Worm (Caenorhabditis elegans): ENCODE measurements around the gene F56A11.5.

ce11 chrIV:548000-548399 lies 22.6 kb downstream of the F56A11.5 start, which contains the start of gene F56A11.4:
- TF ChIP-seq C17E4.6 (GFP tag; IDR thresholded peaks at IDR 0.05): no peak
- TF ChIP-seq pbrm-1 (GFP tag; IDR thresholded peaks at IDR 0.05): no peak
- no peak for TF ChIP-seq hmg-20 (GFP tag; IDR thresholded peaks at IDR 0.05)
- TF ChIP-seq snpc-1.3 (tag; optimal IDR thresholded peaks at IDR 0.05; ENCODE audit: insufficient read depth): no peak
- no peak for TF ChIP-seq ama-1 (optimal IDR thresholded peaks at IDR 0.05)
- no peak for TF ChIP-seq ama-1 (GFP tag; optimal IDR thresholded peaks at IDR 0.05)
- no peak for TF ChIP-seq akir-1 (GFP tag; optimal IDR thresholded peaks at IDR 0.05)
